Fruit fly (Drosophila melanogaster) whole organism, embryonic: ENCODE measurements around the gene Pak.
A peak's percentile ranks its signal among the peaks of the same experiment; 100 is the strongest.

ENCODE experiments used
- Ada2b ChIP-seq: fragments of 200-800 bp; sonication (Bioruptor generic); IDR thresholded peaks from 2 replicates; pipeline ENCODE4 v1.3.6; 2022; ENCODE audit warnings: missing biosample characterization, missing genetic modification characterization
- B-H1 ChIP-seq: fragments of 200-800 bp; sonication (Bioruptor generic); IDR thresholded peaks from 3 replicates; pipeline ENCODE4 v1.3.6; 2022; ENCODE audit warnings: missing biosample characterization, missing genetic modification characterization
- CG10267 ChIP-seq: fragments of 200-800 bp; sonication (Bioruptor generic); optimal IDR thresholded peaks from 2 replicates; lab custom pipeline; 2018; ENCODE audit warnings: missing biosample characterization, mild to moderate bottlenecking, missing genetic modification characterization, moderate library complexity
- CG10321 ChIP-seq: fragments of 200-800 bp; sonication (Bioruptor generic); IDR thresholded peaks from 2 replicates; pipeline ENCODE4 v1.3.6; 2022; ENCODE audit warnings: missing biosample characterization, missing genetic modification characterization
- CG11085 ChIP-seq: fragments of 200-800 bp; sonication (Bioruptor generic); IDR thresholded peaks from 2 replicates; pipeline ENCODE4 v1.3.6; 2022; ENCODE audit warnings: missing biosample characterization, missing genetic modification characterization
- CG11398 ChIP-seq: fragments of 200-800 bp; sonication (Bioruptor generic); optimal IDR thresholded peaks from 2 replicates; lab custom pipeline; 2016; ENCODE audit warnings: missing biosample characterization, missing genetic modification characterization
- CG12744 ChIP-seq: fragments of 200-800 bp; sonication (Bioruptor generic); optimal IDR thresholded peaks from 2 replicates; lab custom pipeline; 2016; ENCODE audit warnings: missing biosample characterization, missing genetic modification characterization
- CG12769 ChIP-seq: fragments of 200-800 bp; sonication (Bioruptor generic); optimal IDR thresholded peaks from 2 replicates; lab custom pipeline; 2019; ENCODE audit warnings: missing biosample characterization, mild to moderate bottlenecking, missing genetic modification characterization, moderate library complexity
- CG13287 ChIP-seq: fragments of 200-800 bp; sonication (Bioruptor generic); IDR thresholded peaks from 2 replicates; pipeline ENCODE4 v1.3.6; 2022; ENCODE audit warnings: missing biosample characterization, missing genetic modification characterization; ENCODE audit not compliant: partially characterized antibody
- CG15011 ChIP-seq: fragments of 200-800 bp; sonication (Bioruptor generic); optimal IDR thresholded peaks from 3 replicates; lab custom pipeline; 2018; ENCODE audit warnings: missing biosample characterization, mild to moderate bottlenecking, missing genetic modification characterization
- CG1603 ChIP-seq: fragments of 200-800 bp; sonication (Bioruptor generic); optimal IDR thresholded peaks from 2 replicates; lab custom pipeline; 2019; ENCODE audit warnings: missing biosample characterization, mild to moderate bottlenecking, missing genetic modification characterization, moderate library complexity
- CG2120 ChIP-seq: fragments of 200-800 bp; sonication (Bioruptor generic); optimal IDR thresholded peaks from 3 replicates; lab custom pipeline; 2016; ENCODE audit warnings: missing biosample characterization, missing genetic modification characterization
- CG2712 ChIP-seq: fragments of 200-800 bp; optimal IDR thresholded peaks from 3 replicates; lab custom pipeline; 2019; ENCODE audit warnings: missing biosample characterization, mild to moderate bottlenecking, missing genetic modification characterization, moderate library complexity
- CG30403 ChIP-seq: fragments of 200-800 bp; sonication (Bioruptor generic); optimal IDR thresholded peaks from 3 replicates; lab custom pipeline; 2016; ENCODE audit warnings: missing biosample characterization, missing genetic modification characterization
- CG3407 ChIP-seq: fragments of 200-800 bp; sonication (Bioruptor generic); optimal IDR thresholded peaks from 2 replicates; lab custom pipeline; 2018; ENCODE audit warnings: missing biosample characterization, mild to moderate bottlenecking, missing genetic modification characterization
- CG43689 ChIP-seq: fragments of 200-800 bp; sonication (Bioruptor generic); IDR thresholded peaks from 2 replicates; pipeline ENCODE4 v1.3.6; 2022; ENCODE audit warnings: missing biosample characterization, missing genetic modification characterization
- CG4404 ChIP-seq: fragments of 200-800 bp; sonication (Bioruptor generic); IDR thresholded peaks from 2 replicates; pipeline ENCODE4 v1.3.6; 2022; ENCODE audit warnings: missing biosample characterization, missing genetic modification characterization
- CG4617 ChIP-seq: fragments of 200-800 bp; sonication (Bioruptor generic); optimal IDR thresholded peaks from 3 replicates; lab custom pipeline; 2016; ENCODE audit warnings: missing biosample characterization, missing genetic modification characterization, borderline replicate concordance
- CG5953 ChIP-seq: fragments of 200-800 bp; sonication (Bioruptor generic); IDR thresholded peaks from 2 replicates; pipeline ENCODE4 v1.3.6; 2022; ENCODE audit warnings: missing biosample characterization, missing genetic modification characterization
- CG6813 ChIP-seq: fragments of 200-800 bp; sonication (Bioruptor generic); optimal IDR thresholded peaks from 2 replicates; lab custom pipeline; 2017; ENCODE audit warnings: missing biosample characterization, missing genetic modification characterization, mild to moderate bottlenecking, moderate library complexity, missing genetic modification reagents
- CG7928 ChIP-seq: fragments of 200-800 bp; sonication (Bioruptor generic); optimal IDR thresholded peaks from 2 replicates; lab custom pipeline; 2017; ENCODE audit warnings: missing biosample characterization, mild to moderate bottlenecking, missing genetic modification characterization
- CHES-1-like ChIP-seq: fragments of 200-800 bp; sonication (Bioruptor generic); optimal IDR thresholded peaks from 2 replicates; lab custom pipeline; 2016; ENCODE audit warnings: missing biosample characterization, missing genetic modification characterization
- Dll ChIP-seq: fragments of 200-800 bp; sonication (Bioruptor generic); IDR thresholded peaks from 4 replicates; pipeline ENCODE4 v1.3.6; 2022; ENCODE audit warnings: missing biosample characterization, missing genetic modification characterization; ENCODE audit not compliant: partially characterized antibody
- HmgD ChIP-seq: fragments of 200-800 bp; sonication (Bioruptor generic); optimal IDR thresholded peaks from 3 replicates; lab custom pipeline; 2016; ENCODE audit warnings: missing biosample characterization, missing genetic modification characterization
- Jarid2 ChIP-seq: fragments of 200-800 bp; sonication (Bioruptor generic); optimal IDR thresholded peaks from 3 replicates; lab custom pipeline; 2017; ENCODE audit warnings: mild to moderate bottlenecking, missing biosample characterization, missing genetic modification reagents, missing genetic modification characterization
- Kr ChIP-seq: fragments of 200-800 bp; sonication (Bioruptor generic); optimal IDR thresholded peaks from 2 replicates; lab custom pipeline; 2017; ENCODE audit warnings: missing biosample characterization, mild to moderate bottlenecking, missing genetic modification characterization
- Lhr ChIP-seq: fragments of 200-800 bp; sonication (Bioruptor generic); optimal IDR thresholded peaks from 3 replicates; lab custom pipeline; 2017; ENCODE audit warnings: mild to moderate bottlenecking, missing biosample characterization, missing genetic modification reagents, missing genetic modification characterization
- Opbp ChIP-seq: fragments of 200-800 bp; sonication (Bioruptor generic); IDR thresholded peaks from 3 replicates; pipeline ENCODE4 v1.3.6; 2022; ENCODE audit warnings: missing biosample characterization, missing genetic modification characterization; ENCODE audit not compliant: partially characterized antibody
- Sin3A ChIP-seq: fragments of >200 bp; optimal IDR thresholded peaks from 2 replicates; lab custom pipeline; 2018
- Vsx1 ChIP-seq: fragments of 200-800 bp; sonication (Bioruptor generic); optimal IDR thresholded peaks from 2 replicates; lab custom pipeline; 2017; ENCODE audit warnings: missing biosample characterization, mild to moderate bottlenecking, missing genetic modification characterization, missing genetic modification reagents
- br ChIP-seq: fragments of >200 bp; optimal IDR thresholded peaks from 2 replicates; lab custom pipeline; 2017
- crc ChIP-seq: fragments of 200-800 bp; sonication (Bioruptor generic); optimal IDR thresholded peaks from 2 replicates; lab custom pipeline; 2016; ENCODE audit warnings: missing biosample characterization, missing genetic modification characterization
- croc ChIP-seq: fragments of 200-800 bp; sonication (Bioruptor generic); conservative IDR thresholded peaks from 3 replicates; pipeline ENCODE4 v1.3.6; 2022; ENCODE audit warnings: missing biosample characterization, missing genetic modification characterization
- disco-r ChIP-seq: fragments of 200-800 bp; sonication (Bioruptor generic); optimal IDR thresholded peaks from 2 replicates; lab custom pipeline; 2016; ENCODE audit warnings: missing biosample characterization, missing genetic modification characterization
- dpn ChIP-seq, 2 experiments: fragments of 200-800 bp; sonication (Bioruptor generic); optimal IDR thresholded peaks; 3 replicates each; lab custom pipeline; 2016; ENCODE audit warnings: missing biosample characterization in 2 of 2, missing genetic modification characterization in 2 of 2
- fu2 ChIP-seq: fragments of 200-800 bp; sonication (Bioruptor generic); optimal IDR thresholded peaks from 2 replicates; lab custom pipeline; 2016; ENCODE audit warnings: missing biosample characterization, missing genetic modification characterization
- gcm2 ChIP-seq: fragments of 200-800 bp; sonication (Bioruptor generic); optimal IDR thresholded peaks from 2 replicates; lab custom pipeline; 2016; ENCODE audit warnings: missing biosample characterization, missing genetic modification characterization
- gsb-n ChIP-seq: fragments of 200-800 bp; sonication (Bioruptor generic); optimal IDR thresholded peaks from 3 replicates; lab custom pipeline; 2018; ENCODE audit warnings: missing biosample characterization, mild to moderate bottlenecking, missing genetic modification characterization
- hkb ChIP-seq, 2 experiments: fragments of 200-800 bp in 1 of 2; fragments of >200 bp in 1 of 2; sonication (Bioruptor generic) in 1 of 2; IDR thresholded peaks in 1 of 2; optimal IDR thresholded peaks in 1 of 2; 2 replicates each; pipeline versions ENCODE4 v1.3.6 to Lab custom; 2017 to 2022; ENCODE audit warnings: missing biosample characterization in 1 of 2, missing genetic modification characterization in 1 of 2
- ind ChIP-seq: fragments of 200-800 bp; sonication (Bioruptor generic); optimal IDR thresholded peaks from 3 replicates; lab custom pipeline; 2016; ENCODE audit warnings: missing biosample characterization, missing genetic modification characterization
- insv ChIP-seq, 2 experiments: fragments of 200-800 bp; sonication (Bioruptor generic); optimal IDR thresholded peaks; 3 replicates each; lab custom pipeline; 2016 to 2018; ENCODE audit warnings: missing biosample characterization in 2 of 2, missing genetic modification characterization in 2 of 2
- jing ChIP-seq: fragments of 200-800 bp; sonication (Bioruptor generic); optimal IDR thresholded peaks from 2 replicates; lab custom pipeline; 2018; ENCODE audit warnings: missing biosample characterization, mild to moderate bottlenecking, missing genetic modification characterization
- knrl ChIP-seq: fragments of 200-800 bp; sonication (Bioruptor generic); IDR thresholded peaks from 3 replicates; pipeline ENCODE4 v1.3.6; 2022; ENCODE audit warnings: missing biosample characterization, missing genetic modification characterization; ENCODE audit not compliant: partially characterized antibody
- luna ChIP-seq: fragments of 200-800 bp; sonication (Bioruptor generic); optimal IDR thresholded peaks from 2 replicates; lab custom pipeline; 2016; ENCODE audit warnings: missing biosample characterization, missing genetic modification characterization
- nom ChIP-seq: fragments of 200-800 bp; sonication (Bioruptor generic); optimal IDR thresholded peaks from 2 replicates; lab custom pipeline; 2017; ENCODE audit warnings: missing biosample characterization, missing genetic modification characterization, mild to moderate bottlenecking, moderate library complexity, missing genetic modification reagents
- phol ChIP-seq: fragments of 200-800 bp; sonication (Bioruptor generic); optimal IDR thresholded peaks from 3 replicates; lab custom pipeline; 2018; ENCODE audit warnings: missing biosample characterization, mild to moderate bottlenecking, missing genetic modification characterization, moderate library complexity
- pzg ChIP-seq: fragments of 200-800 bp; sonication (Bioruptor generic); optimal IDR thresholded peaks from 3 replicates; lab custom pipeline; 2018; ENCODE audit warnings: missing biosample characterization, mild to moderate bottlenecking, missing genetic modification characterization, moderate library complexity
- repo ChIP-seq: fragments of 200-800 bp; sonication (Bioruptor generic); optimal IDR thresholded peaks from 2 replicates; lab custom pipeline; 2016; ENCODE audit warnings: missing biosample characterization, missing genetic modification characterization
- rib ChIP-seq: fragments of 200-800 bp; sonication (Bioruptor generic); IDR thresholded peaks from 2 replicates; pipeline ENCODE4 v1.3.6; 2022; ENCODE audit warnings: missing biosample characterization, missing genetic modification characterization
- scrt ChIP-seq: fragments of 200-800 bp; sonication (Bioruptor generic); optimal IDR thresholded peaks from 2 replicates; lab custom pipeline; 2018; ENCODE audit warnings: missing biosample characterization, mild to moderate bottlenecking, missing genetic modification characterization, moderate library complexity
- zen2 ChIP-seq: fragments of 200-800 bp; sonication (Bioruptor generic); IDR thresholded peaks from 3 replicates; pipeline ENCODE4 v1.3.6; 2022; ENCODE audit warnings: missing biosample characterization, missing genetic modification characterization; ENCODE audit not compliant: partially characterized antibody

Gene Pak

DNA sequence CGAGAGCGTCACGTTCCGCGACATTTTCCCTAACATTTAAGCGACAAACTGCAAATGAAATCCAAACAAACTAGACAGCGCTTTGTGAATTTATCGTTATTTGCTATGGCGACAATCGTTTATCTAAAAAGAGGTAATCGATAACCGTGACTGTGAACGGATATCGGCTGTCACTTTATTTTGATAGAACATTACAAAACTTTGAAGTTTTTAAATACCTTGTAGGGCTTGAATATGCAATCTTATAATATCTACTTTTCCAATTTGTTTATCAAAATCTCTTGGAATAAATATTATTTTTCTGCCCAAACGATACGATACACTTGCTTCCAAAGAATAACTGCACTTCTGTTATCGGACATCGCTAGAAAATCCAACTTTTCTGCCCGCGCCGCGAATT is 29.4 kb downstream of the Pak start, which contains the start of the genes CG1024 and TfIIFalpha (continued):
- no peak for TF ChIP-seq CG10321
- no peak for TF ChIP-seq CG15011
- no peak for TF ChIP-seq Vsx1 (GFP tag; lab: Kevin White, UChicago)
- TF ChIP-seq luna (GFP tag; lab: Kevin White, UChicago) = no peak
- TF ChIP-seq CG1603 (tag; lab: Kevin White, UChicago) = peak; percentile 23
- peak; percentile 24 for TF ChIP-seq CG2120 (GFP tag; lab: Kevin White, UChicago)
- TF ChIP-seq rib (GFP tag; lab: Robert Waterston, UW) = no peak
- TF ChIP-seq disco-r (GFP tag; lab: Kevin White, UChicago) = no peak
- TF ChIP-seq insv (GFP tag; optimal IDR thresholded peaks at IDR 0.05; lab: Kevin White, UChicago) = no peak
- no peak for TF ChIP-seq CG11085 (GFP tag; lab: Robert Waterston, UW)
- no peak for TF ChIP-seq B-H1 (GFP tag; lab: Robert Waterston, UW)
- TF ChIP-seq fu2 (GFP tag; lab: Kevin White, UChicago) = no peak
- TF ChIP-seq dpn (GFP tag; optimal IDR thresholded peaks at IDR 0.05; lab: Kevin White, UChicago) = no peak
- no peak for TF ChIP-seq Jarid2
- no peak for TF ChIP-seq CG5953 (GFP tag; lab: Robert Waterston, UW)
- TF ChIP-seq ind = no peak
- no peak for TF ChIP-seq CG12769 (tag; lab: Kevin White, UChicago)
- no peak for TF ChIP-seq repo (GFP tag; lab: Kevin White, UChicago)
- peak; percentile 15 for TF ChIP-seq CG4617 (GFP tag; lab: Kevin White, UChicago)
- no peak for TF ChIP-seq CG7928 (GFP tag; lab: Kevin White, UChicago)
- TF ChIP-seq CG12744 (GFP tag; lab: Kevin White, UChicago) = no peak
- TF ChIP-seq jing (GFP tag; lab: Kevin White, UChicago) = no peak
- no peak for TF ChIP-seq nom (GFP tag; lab: Kevin White, UChicago)
- peak; percentile 34 for TF ChIP-seq Sin3A (lab: Kevin White, UChicago)
- peak; percentile 79 for TF ChIP-seq Opbp
- peak; percentile 47 for TF ChIP-seq CG2712
- TF ChIP-seq gsb-n (tag; lab: Kevin White, UChicago) = no peak
- TF ChIP-seq Ada2b (GFP tag; lab: Robert Waterston, UW) = no peak
- TF ChIP-seq knrl (GFP tag; lab: Robert Waterston, UW) = peak; percentile 81
- TF ChIP-seq CG3407 (GFP tag; lab: Kevin White, UChicago) = no peak
- no peak for TF ChIP-seq gcm2 (GFP tag; lab: Kevin White, UChicago)
- no peak for TF ChIP-seq hkb (optimal IDR thresholded peaks at IDR 0.05; lab: Kevin White, UChicago)
- no peak for TF ChIP-seq hkb (GFP tag; IDR thresholded peaks at IDR 0.05; lab: Robert Waterston, UW)
- TF ChIP-seq CG30403 (GFP tag; lab: Kevin White, UChicago) = peak; percentile 26
- TF ChIP-seq CG13287 (GFP tag; lab: Robert Waterston, UW) = peak; percentile 92
- no peak for TF ChIP-seq CG6813
- no peak for TF ChIP-seq Kr
- no peak for TF ChIP-seq CG4404 (GFP tag; lab: Robert Waterston, UW)
- no peak for TF ChIP-seq croc (GFP tag; lab: Robert Waterston, UW)
- TF ChIP-seq CG11398 (GFP tag; lab: Kevin White, UChicago) = no peak
- TF ChIP-seq Lhr (GFP tag; lab: Kevin White, UChicago) = no peak
- TF ChIP-seq scrt = no peak
- TF ChIP-seq Dll (GFP tag; lab: Robert Waterston, UW) = peak; percentile 95
- TF ChIP-seq zen2 = peak; percentile 90
- peak; percentile 29 for TF ChIP-seq CG10267 (tag; lab: Kevin White, UChicago)
- TF ChIP-seq HmgD = no peak
- TF ChIP-seq crc (GFP tag; lab: Kevin White, UChicago) = no peak
- peak; percentile 21 for TF ChIP-seq CHES-1-like (GFP tag; lab: Kevin White, UChicago)
- no peak for TF ChIP-seq br (lab: Kevin White, UChicago)
- TF ChIP-seq CG43689 (GFP tag; lab: Robert Waterston, UW) = no peak
- TF ChIP-seq pzg (GFP tag; lab: Kevin White, UChicago) = peak; percentile 52
- TF ChIP-seq phol = peak; percentile 50
